Fruit fly (Drosophila melanogaster) ovary, adult (tissue): ENCODE results near the gene gce.
A peak's percentile ranks its signal among the peaks of the same experiment; 100 is the strongest.

Experiments used
- CG17801 ChIP-seq: fragments of 200-800 bp; optimal IDR thresholded peaks from 2 replicates; lab custom pipeline; 2019; ENCODE audit warnings: missing biosample characterization, mild to moderate bottlenecking, missing genetic modification characterization, moderate library complexity; ENCODE audit not compliant: partially characterized antibody

The gce gene

DNA sequence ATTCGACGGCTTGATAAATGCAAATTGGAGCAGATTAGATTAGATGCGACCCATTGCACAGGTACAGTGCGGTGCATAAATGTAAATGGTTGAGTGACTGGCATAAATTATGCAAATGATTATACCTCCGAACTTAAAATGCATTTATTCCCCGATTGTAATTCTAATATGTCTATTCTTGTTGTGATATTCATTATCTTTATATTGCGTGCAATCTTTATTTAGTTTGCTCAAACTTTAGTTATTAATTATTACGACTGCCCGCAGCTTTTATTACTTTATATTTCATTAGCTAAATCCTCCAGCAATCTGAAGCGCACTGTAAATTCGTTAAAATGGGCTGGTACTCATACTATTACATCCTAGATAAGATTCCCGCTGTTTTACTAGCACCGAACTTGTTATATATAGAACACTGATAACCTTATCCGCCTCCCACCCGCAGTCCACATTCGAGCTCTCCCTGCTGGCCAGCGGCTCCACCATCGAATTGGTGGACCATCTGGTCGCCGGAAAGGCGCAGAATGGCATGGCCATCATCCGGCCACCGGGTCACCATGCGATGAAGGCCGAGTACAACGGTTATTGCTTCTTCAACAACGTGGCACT, 38.4 kb downstream of the gce start:
- peak; percentile 77 for TF ChIP-seq CG17801 (GFP tag; lab: Kevin White, UChicago)

DNA sequence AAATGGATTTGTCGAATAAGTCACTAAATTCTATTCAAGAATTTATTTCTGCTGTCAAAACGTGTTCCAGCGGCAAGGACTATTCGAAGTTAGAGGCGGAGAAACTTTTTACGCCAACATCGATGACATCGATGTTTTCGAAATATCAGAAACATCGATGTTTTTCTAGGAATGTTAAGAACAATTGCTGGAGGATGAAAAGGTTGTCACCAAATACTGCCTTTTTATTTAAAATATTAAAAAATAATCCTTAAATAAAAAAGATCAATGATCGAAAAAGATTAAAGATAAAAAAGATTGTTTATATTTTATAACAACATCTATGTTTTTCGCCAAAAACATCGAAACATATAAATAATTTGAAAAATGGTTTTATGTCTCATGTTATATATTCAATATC, 44.5 kb downstream of the gce start, which contains the start of gene CG9123:
Gene CG9123, minus strand, starts transcription at position 101 of the 400 bp plus-strand sequence.
- TF ChIP-seq CG17801 (GFP tag; lab: Kevin White, UChicago): no peak

DNA sequence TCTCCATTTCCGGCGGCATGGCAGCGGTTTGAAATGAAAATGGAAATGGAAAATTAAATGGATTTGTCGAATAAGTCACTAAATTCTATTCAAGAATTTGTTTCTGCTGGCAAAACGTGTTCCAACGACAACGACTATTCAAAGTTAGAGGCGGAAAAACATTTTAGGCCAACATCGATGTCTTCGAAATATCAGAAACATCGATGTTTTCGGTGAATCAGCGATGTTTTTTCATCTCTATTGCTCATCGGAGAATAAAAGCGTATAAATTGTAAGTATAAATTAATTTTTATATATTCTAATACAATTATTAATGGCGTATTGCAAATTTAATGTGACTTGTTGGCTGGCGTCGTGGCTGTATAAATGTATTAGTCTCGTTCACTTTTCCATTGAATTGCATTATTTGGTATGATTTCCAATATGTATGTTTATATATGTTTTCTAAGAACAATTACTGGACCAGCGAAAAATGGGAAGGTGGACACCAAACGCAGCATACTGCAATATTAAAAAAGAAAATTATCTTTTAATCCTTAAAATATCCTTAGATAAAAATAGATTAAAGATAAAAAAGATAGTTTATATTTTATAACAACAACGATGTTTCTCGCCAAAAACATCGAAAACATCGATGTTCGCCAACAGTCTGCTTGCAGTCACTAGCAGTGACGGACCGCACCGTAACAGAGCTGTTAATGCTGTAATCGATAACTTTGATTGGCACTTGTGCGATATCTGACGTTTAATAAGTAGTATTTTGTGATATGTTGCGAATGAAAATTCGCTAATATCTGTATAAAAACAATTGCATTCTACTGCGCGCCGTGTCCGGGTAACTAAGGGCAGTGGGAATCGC, 47.1 kb downstream of the gce start, which contains the start of the genes CG12608 and Prp5:
Gene CG12608, minus strand, starts transcription at position 153 of the 859 bp plus-strand sequence.
Gene Prp5, plus strand, starts transcription at position 697 of the 859 bp plus-strand sequence.
- TF ChIP-seq CG17801 (GFP tag; lab: Kevin White, UChicago): no peak

DNA sequence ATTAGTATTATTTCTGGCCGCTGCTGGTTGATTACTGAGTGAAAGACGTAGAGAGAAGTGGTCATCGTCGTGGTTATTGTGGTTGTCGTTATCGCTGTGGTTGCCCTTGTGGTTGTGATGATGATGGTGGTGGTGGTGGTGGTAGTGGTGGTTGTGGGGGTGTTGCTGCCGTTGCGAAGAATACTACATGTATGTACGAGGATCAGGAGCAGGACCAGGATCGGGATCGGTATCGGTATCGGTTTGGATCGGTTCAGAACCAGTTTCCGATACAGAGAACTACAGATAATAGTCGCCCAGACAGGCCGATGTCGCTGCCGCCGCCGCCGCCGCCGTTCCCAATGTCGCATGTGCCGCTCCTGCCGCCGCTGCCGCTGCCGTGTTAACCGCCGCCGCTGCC, 55.1 kb downstream of the gce start:
- no peak for TF ChIP-seq CG17801 (GFP tag; lab: Kevin White, UChicago)

DNA sequence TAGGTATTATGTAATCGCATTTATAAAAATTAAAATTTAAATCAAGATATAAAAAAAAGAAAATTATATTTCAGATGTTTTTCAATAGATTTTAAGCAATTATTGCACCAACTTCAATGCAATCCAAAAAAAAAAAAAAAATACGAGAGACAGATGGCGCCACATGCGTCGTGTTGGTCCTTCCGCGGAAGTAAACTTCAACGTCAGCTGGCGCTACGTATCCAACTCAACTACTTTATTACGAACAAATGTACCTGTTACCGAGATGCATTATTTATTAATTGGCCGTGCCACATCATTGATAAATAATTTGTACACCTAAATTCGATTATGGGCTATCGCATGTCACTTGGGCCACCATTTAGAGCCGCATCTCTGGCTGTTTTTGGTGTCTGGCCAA, 56.1 kb downstream of the gce start:
- TF ChIP-seq CG17801 (GFP tag; lab: Kevin White, UChicago): no peak

DNA sequence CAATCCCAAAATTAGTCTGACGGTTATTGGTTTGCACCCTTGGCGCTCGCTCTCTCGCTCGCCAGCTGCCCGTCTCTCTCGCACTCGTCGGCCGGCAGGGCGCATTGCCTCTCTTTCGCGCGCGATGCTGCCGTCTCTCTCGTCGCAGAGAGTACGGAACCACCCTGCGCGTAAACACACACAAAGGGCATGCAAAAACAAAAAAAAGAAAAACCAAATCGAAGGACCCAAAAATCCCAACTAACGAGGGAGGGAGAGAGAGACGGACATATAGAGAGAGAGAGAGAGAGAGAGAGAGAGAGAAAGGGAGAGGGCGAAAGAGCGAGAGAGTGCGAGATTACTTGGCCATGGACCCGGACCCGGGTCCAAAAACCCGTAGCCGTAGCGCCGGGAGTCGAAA, 58.8 kb downstream of the gce start:
- no peak for TF ChIP-seq CG17801 (GFP tag; lab: Kevin White, UChicago)

DNA sequence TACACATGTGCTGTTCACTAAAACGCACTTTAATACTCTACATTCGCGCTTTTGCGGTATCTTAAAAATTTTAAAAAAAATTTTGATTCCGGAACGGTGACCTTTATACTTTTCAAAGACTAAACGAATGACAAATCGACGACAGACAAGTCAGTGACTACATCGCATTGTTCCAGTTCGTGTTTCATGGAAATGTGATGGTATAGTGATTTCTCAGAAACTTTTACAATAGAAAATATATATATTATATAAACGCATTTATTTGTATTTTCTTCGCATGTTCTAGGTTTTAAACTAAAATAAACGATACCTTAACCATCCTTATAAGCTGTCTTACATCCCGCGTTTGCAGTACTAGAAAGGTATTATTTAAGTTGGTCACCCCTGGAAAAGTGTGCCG, 63.4 kb downstream of the gce start, which contains the start of gene Pp1-13C:
Gene Pp1-13C, minus strand, starts transcription at position 101 of the 400 bp plus-strand sequence.
- no peak for TF ChIP-seq CG17801 (GFP tag; lab: Kevin White, UChicago)

DNA sequence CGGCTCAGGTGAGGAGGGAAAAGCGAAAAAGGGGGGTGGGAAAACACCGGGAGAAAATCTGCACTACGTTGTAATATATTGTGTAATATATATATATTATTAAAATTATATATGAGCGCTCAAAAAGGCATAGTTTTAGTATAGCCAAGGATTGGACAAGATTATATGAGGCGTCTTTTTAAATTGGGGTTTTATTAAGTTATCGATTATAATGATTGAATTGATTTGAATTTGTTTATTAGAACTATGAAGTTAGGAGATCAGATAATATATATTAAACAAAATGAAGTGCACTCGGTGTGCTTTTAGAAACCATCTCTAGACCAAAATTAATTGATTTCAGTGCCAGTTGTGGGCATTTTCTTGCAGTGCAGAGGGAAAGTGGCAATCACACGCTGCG, 66.1 kb downstream of the gce start:
- no peak for TF ChIP-seq CG17801 (GFP tag; lab: Kevin White, UChicago)

DNA sequence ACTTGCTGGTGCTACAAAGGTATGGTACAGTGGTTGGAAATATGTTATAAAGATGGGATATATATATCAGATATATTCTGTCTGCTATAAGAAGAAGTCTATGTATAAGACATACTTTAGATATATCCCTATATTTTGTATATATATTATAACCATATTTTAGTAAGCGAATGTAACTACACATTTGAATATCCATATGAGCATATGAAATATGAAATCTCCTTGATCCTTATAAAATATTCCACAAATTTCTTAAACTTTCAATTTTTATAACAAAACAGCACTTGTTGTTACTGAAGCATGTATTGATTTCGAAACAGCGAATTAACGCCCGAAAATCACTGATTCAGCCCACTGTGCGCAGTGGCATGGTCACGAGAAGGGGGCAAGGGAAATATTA, 66.9 kb downstream of the gce start:
- no peak for TF ChIP-seq CG17801 (GFP tag; lab: Kevin White, UChicago)
